Worm (Caenorhabditis elegans) whole organism, L1 larva: Measurements from ENCODE around the gene alh-7.

Source experiments
- ceh-8 ChIP-seq: fragments of 200-800 bp; sonication (Bioruptor generic); optimal IDR thresholded peaks from 2 replicates; lab custom pipeline; 2018; ENCODE audit warnings: mild to moderate bottlenecking, missing genetic modification characterization, moderate library complexity, missing compliant biosample characterization
- dpl-1 ChIP-seq, 3 experiments: fragments of 150-350 bp in 2 of 3; sonication (generic microtip) in 1 of 3; optimal IDR thresholded peaks; 2 replicates each; lab custom pipeline; 2014 to 2017; ENCODE audit warnings: missing biosample characterization in 3 of 3, missing genetic modification characterization in 3 of 3, missing genetic modification reagents in 3 of 3
- efl-1 ChIP-seq, 4 experiments: fragments of 150-350 bp; optimal IDR thresholded peaks in 3 of 4; peaks in 1 of 4; 1 replicate in 1 of 4; 2 replicates in 3 of 4; lab custom pipeline; 2014; ENCODE audit warnings: missing biosample characterization in 2 of 4, missing genetic modification characterization in 2 of 4, missing genetic modification reagents in 2 of 4
- egl-27 ChIP-seq, 2 experiments: fragments of 150-350 bp in 1 of 2; sonication (generic microtip); optimal IDR thresholded peaks; 3 replicates each; lab custom pipeline; 2017 to 2018; ENCODE audit warnings: missing biosample characterization in 2 of 2, missing genetic modification characterization in 2 of 2, missing genetic modification reagents in 2 of 2
- fkh-10 ChIP-seq: sonication (generic microtip); optimal IDR thresholded peaks from 2 replicates; lab custom pipeline; 2017; ENCODE audit warnings: missing biosample characterization, missing genetic modification reagents, missing genetic modification characterization
- hpl-2 ChIP-seq: fragments of 150-350 bp; optimal IDR thresholded peaks from 2 replicates; lab custom pipeline; 2014; ENCODE audit warnings: missing biosample characterization, missing genetic modification reagents, missing genetic modification characterization
- lin-39 ChIP-seq: fragments of 150-350 bp; optimal IDR thresholded peaks from 2 replicates; lab custom pipeline; 2014; ENCODE audit warnings: missing biosample characterization, missing genetic modification reagents, missing genetic modification characterization
- nhr-237 ChIP-seq: fragments of 150-350 bp; optimal IDR thresholded peaks from 2 replicates; lab custom pipeline; 2014; ENCODE audit warnings: missing biosample characterization, missing genetic modification characterization
- nhr-76 ChIP-seq: sonication (generic microtip); optimal IDR thresholded peaks from 2 replicates; lab custom pipeline; 2017; ENCODE audit warnings: missing biosample characterization, missing genetic modification characterization
- snpc-4 ChIP-seq: fragments of 150-350 bp; optimal IDR thresholded peaks from 2 replicates; lab custom pipeline; 2014; ENCODE audit warnings: missing biosample characterization, missing genetic modification characterization
- sox-4 ChIP-seq: sonication (generic microtip); optimal IDR thresholded peaks from 2 replicates; lab custom pipeline; 2016; ENCODE audit warnings: missing genetic modification characterization, missing compliant biosample characterization
- ztf-4 ChIP-seq: fragments of 150-350 bp; optimal IDR thresholded peaks from 2 replicates; lab custom pipeline; 2014; ENCODE audit warnings: missing biosample characterization, missing genetic modification characterization

ce11 chrII:13484108-13484507 lies 7.5 kb downstream of the alh-7 start:
- no peak for TF ChIP-seq lin-39 (tag; lab: Kevin White, UChicago)
- TF ChIP-seq dpl-1 (GFP tag; optimal IDR thresholded peaks at IDR 0.05; lab: Kevin White, UChicago): no peak
- no peak for TF ChIP-seq hpl-2 (GFP tag; lab: Kevin White, UChicago)
- TF ChIP-seq fkh-10 (GFP tag; lab: Kevin White, UChicago): no peak
- no peak for TF ChIP-seq ceh-8 (GFP tag; lab: Kevin White, UChicago)
- no peak for TF ChIP-seq ztf-4
- TF ChIP-seq snpc-4 (tag; lab: Kevin White, UChicago): no peak
- TF ChIP-seq egl-27 (tag; optimal IDR thresholded peaks at IDR 0.05; lab: Kevin White, UChicago): no peak
- no peak for TF ChIP-seq nhr-76
- TF ChIP-seq efl-1 (optimal IDR thresholded peaks at IDR 0.05; lab: Kevin White, UChicago): no peak
- peak in 1 of 2 experiments; percentile 21 for TF ChIP-seq efl-1 (GFP tag; optimal IDR thresholded peaks at IDR 0.05 in 1 of 2; lab: Kevin White, UChicago)
- no peak for TF ChIP-seq sox-4 (tag; lab: Kevin White, UChicago)
- no peak for TF ChIP-seq nhr-237 (tag; lab: Kevin White, UChicago)
